Fruit fly (Drosophila melanogaster): Measurements from ENCODE around the gene SdhBL.
A peak's percentile ranks its signal among the peaks of the same experiment; 100 is the strongest.

The SdhBL gene

DNA sequence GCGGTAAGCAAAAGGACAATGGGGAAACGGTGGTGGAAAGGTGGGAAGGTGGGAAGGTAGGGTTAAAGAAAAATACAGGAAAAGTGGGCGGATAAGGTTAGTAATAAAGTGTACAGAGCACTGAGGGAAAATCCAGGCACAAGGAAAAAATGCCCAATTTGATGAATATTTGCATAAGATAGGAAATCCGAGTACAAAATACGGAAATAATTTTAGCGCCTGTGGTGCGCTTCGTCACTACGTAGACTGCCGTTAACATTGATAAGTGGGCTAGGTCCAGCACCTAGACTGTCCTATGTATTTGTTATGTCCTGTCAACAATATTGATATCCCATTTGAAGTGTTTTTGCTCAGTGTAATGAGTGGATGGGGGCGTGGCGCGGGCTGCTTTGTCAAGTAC is 6.7 kb downstream of the SdhBL start (continued):
- peak; percentile 9 for TF ChIP-seq CoRest (tag; optimal IDR thresholded peaks at IDR 0.05)
- no peak for TF ChIP-seq grn (GFP tag; optimal IDR thresholded peaks at IDR 0.05)
- no peak for TF ChIP-seq B-H1 (GFP tag; IDR thresholded peaks at IDR 0.05)
- TF ChIP-seq dysf (GFP tag; IDR thresholded peaks at IDR 0.05), result 0 out of 3 replicates have a peak, but pooled peaks have one; percentile 29
- TF ChIP-seq lilli (GFP tag; optimal IDR thresholded peaks at IDR 0.05), result peak; percentile 41
- TF ChIP-seq tgo (GFP tag; IDR thresholded peaks at IDR 0.05), result peak; percentile 21; the same call in 1 of the 3 replicates
- TF ChIP-seq Dek (tag; optimal IDR thresholded peaks at IDR 0.05), result no peak
- TF ChIP-seq sisA (GFP tag; IDR thresholded peaks at IDR 0.05), result 0 out of 2 replicates have a peak, but pooled peaks have one; percentile 5
- TF ChIP-seq Ets97D (GFP tag; optimal IDR thresholded peaks at IDR 0.05), result no peak
- no peak for TF ChIP-seq CG3407 (GFP tag; optimal IDR thresholded peaks at IDR 0.05)
- TF ChIP-seq gt (GFP tag; IDR thresholded peaks at IDR 0.05), result no peak
- TF ChIP-seq seq (GFP tag; IDR thresholded peaks at IDR 0.05), result no peak
- peak; percentile 19 for TF ChIP-seq CG11504 (tag; optimal IDR thresholded peaks at IDR 0.05)
- TF ChIP-seq CG3847 (GFP tag; IDR thresholded peaks at IDR 0.05), result 0 out of 2 replicates have a peak, but pooled peaks have one; percentile 32
- 0 out of 2 replicates have a peak, but pooled peaks have one; percentile 24 for TF ChIP-seq Atf6 (GFP tag; IDR thresholded peaks at IDR 0.05)
- TF ChIP-seq CG7556 (GFP tag; optimal IDR thresholded peaks at IDR 0.05), result peak; percentile 13
- peak; percentile 40 for TF ChIP-seq Fer1 (GFP tag; optimal IDR thresholded peaks at IDR 0.05)
- peak; percentile 43; the same call in 2 of the 3 replicates for TF ChIP-seq row (GFP tag; IDR thresholded peaks at IDR 0.05)
- no peak for TF ChIP-seq pita (GFP tag; optimal IDR thresholded peaks at IDR 0.05)
- TF ChIP-seq gem (tag; optimal IDR thresholded peaks at IDR 0.05), result peak; percentile 36
- TF ChIP-seq vfl (GFP tag; optimal IDR thresholded peaks at IDR 0.05), result no peak
- peak; percentile 34; the same call in 1 of the 3 replicates for TF ChIP-seq Aef1 (GFP tag; IDR thresholded peaks at IDR 0.05)
- peak; percentile 61 for TF ChIP-seq CG18599 (GFP tag; optimal IDR thresholded peaks at IDR 0.05)
- peak; percentile 4 for TF ChIP-seq CG3281 (GFP tag; optimal IDR thresholded peaks at IDR 0.05)
- TF ChIP-seq CG13775 (GFP tag; optimal IDR thresholded peaks at IDR 0.05), result peak; percentile 14
- no peak for TF ChIP-seq tin (GFP tag; optimal IDR thresholded peaks at IDR 0.05)
- TF ChIP-seq sens (GFP tag), result peak; percentile 33
- TF ChIP-seq z (GFP tag; IDR thresholded peaks at IDR 0.05), result no peak
- no peak for TF ChIP-seq Doc3 (GFP tag; IDR thresholded peaks at IDR 0.05; ENCODE audit: partially characterized antibody)
- peak; percentile 22 for TF ChIP-seq mam (GFP tag; optimal IDR thresholded peaks at IDR 0.05)
- TF ChIP-seq D19A (tag; optimal IDR thresholded peaks at IDR 0.05), result no peak
- TF ChIP-seq kay (GFP tag; optimal IDR thresholded peaks at IDR 0.05), result no peak
- TF ChIP-seq CG2120 (GFP tag; optimal IDR thresholded peaks at IDR 0.05), result peak; percentile 26
- no peak for TF ChIP-seq lbe (GFP tag; optimal IDR thresholded peaks at IDR 0.05)
- no peak for TF ChIP-seq CG4424 (GFP tag; optimal IDR thresholded peaks at IDR 0.05)
- TF ChIP-seq repo (GFP tag; optimal IDR thresholded peaks at IDR 0.05), result no peak
- TF ChIP-seq lmd (GFP tag; IDR thresholded peaks at IDR 0.05), result peak; percentile 40; the same call in 1 of the 2 replicates
- peak; percentile 13 for TF ChIP-seq caup (GFP tag; optimal IDR thresholded peaks at IDR 0.05; ENCODE audit: severe bottlenecking)
- peak; percentile 13 for TF ChIP-seq Sox102F (GFP tag; optimal IDR thresholded peaks at IDR 0.05)
- TF ChIP-seq grau (tag; optimal IDR thresholded peaks at IDR 0.05), result peak; percentile 28
- peak; percentile 36 for TF ChIP-seq Hmr (GFP tag; optimal IDR thresholded peaks at IDR 0.05)
- TF ChIP-seq ind (GFP tag; optimal IDR thresholded peaks at IDR 0.05), result peak; percentile 12
- peak; percentile 11 for TF ChIP-seq dmrt99B (tag; optimal IDR thresholded peaks at IDR 0.05)
- TF ChIP-seq onecut (GFP tag; IDR thresholded peaks at IDR 0.05), result no peak
- TF ChIP-seq Med (GFP tag), result peak; percentile 29
- peak; percentile 3 for TF ChIP-seq CG8944 (GFP tag; optimal IDR thresholded peaks at IDR 0.05)
- TF ChIP-seq Sry-β (GFP tag; optimal IDR thresholded peaks at IDR 0.05), result no peak
- peak; percentile 48 for TF ChIP-seq CG2678 (tag; optimal IDR thresholded peaks at IDR 0.05)
- TF ChIP-seq jing (GFP tag; optimal IDR thresholded peaks at IDR 0.05), result no peak

All from whole organism, embryonic.